Worm (Caenorhabditis elegans) whole organism, midembryonic: ENCODE results near the gene R12B2.2.

Source experiments
- T22C8.4 ChIP-seq: fragments of 200-800 bp; sonication (Bioruptor generic); IDR thresholded peaks from 2 replicates; pipeline ENCODE4 v1.3.6; 2022; ENCODE audit warnings: missing genetic modification characterization, missing compliant biosample characterization
- flt-1 ChIP-seq: fragments of 200-800 bp; sonication (Bioruptor generic); IDR thresholded peaks from 2 replicates; pipeline ENCODE4 v1.3.6; 2022; ENCODE audit warnings: missing genetic modification characterization, missing compliant biosample characterization
- klf-2 ChIP-seq: fragments of 200-800 bp; sonication (Bioruptor generic); conservative IDR thresholded peaks from 2 replicates; pipeline ENCODE4 v1.3.6; 2022; ENCODE audit warnings: missing genetic modification reagents, missing genetic modification characterization, missing compliant biosample characterization
- med-1 ChIP-seq: sonication (generic microtip); optimal IDR thresholded peaks from 2 replicates; lab custom pipeline; 2017; ENCODE audit warnings: missing genetic modification characterization, mild to moderate bottlenecking, missing compliant biosample characterization, antibody characterized with exemption, missing genetic modification reagents; ENCODE audit not compliant: insufficient read depth
- ref-1 ChIP-seq: fragments of 200-800 bp; sonication (Bioruptor generic); conservative IDR thresholded peaks from 2 replicates; pipeline ENCODE4 v1.3.6; 2022; ENCODE audit warnings: missing genetic modification reagents, missing genetic modification characterization, missing compliant biosample characterization
- tab-1 ChIP-seq: fragments of 200-800 bp; sonication (Bioruptor generic); IDR thresholded peaks from 2 replicates; pipeline ENCODE4 v1.3.6; 2022; ENCODE audit warnings: missing genetic modification characterization, missing compliant biosample characterization
- ztf-29 ChIP-seq: fragments of 200-800 bp; sonication (Bioruptor generic); IDR thresholded peaks from 2 replicates; pipeline ENCODE4 v1.3.6; 2022; ENCODE audit warnings: missing genetic modification reagents, missing genetic modification characterization, missing compliant biosample characterization

DNA sequence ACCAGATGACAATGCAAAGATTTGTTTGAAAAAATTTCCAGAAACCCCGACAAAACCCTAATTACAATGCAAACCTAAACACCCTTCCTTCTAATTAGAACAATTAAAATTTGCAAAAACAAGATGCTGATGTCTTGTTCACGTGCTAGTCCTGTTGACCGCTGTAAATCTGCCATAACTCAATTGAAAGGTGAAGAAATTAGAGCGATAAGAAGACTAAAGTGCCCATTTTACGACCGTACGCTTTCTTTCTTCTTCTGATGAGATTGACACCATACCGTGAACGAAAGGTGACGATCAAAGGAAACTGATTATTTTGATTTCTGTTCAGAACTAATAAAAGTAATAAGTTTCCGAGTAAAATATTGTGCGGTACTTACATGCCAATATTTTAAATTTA, 6.7 kb downstream of the R12B2.2 start:
- no peak for TF ChIP-seq ref-1 (GFP tag; lab: Robert Waterston, UW)
- TF ChIP-seq flt-1 (GFP tag; lab: Robert Waterston, UW), result no peak
- no peak for TF ChIP-seq T22C8.4
- no peak for TF ChIP-seq klf-2 (GFP tag; lab: Robert Waterston, UW)
- TF ChIP-seq ztf-29 (GFP tag; lab: Robert Waterston, UW), result no peak
- TF ChIP-seq tab-1 (GFP tag; lab: Robert Waterston, UW), result no peak
- TF ChIP-seq med-1 (GFP tag; lab: Kevin White, UChicago), result no peak
